Worm (Caenorhabditis elegans): ENCODE data around the gene msp-38.

msp-38 gene

DNA sequence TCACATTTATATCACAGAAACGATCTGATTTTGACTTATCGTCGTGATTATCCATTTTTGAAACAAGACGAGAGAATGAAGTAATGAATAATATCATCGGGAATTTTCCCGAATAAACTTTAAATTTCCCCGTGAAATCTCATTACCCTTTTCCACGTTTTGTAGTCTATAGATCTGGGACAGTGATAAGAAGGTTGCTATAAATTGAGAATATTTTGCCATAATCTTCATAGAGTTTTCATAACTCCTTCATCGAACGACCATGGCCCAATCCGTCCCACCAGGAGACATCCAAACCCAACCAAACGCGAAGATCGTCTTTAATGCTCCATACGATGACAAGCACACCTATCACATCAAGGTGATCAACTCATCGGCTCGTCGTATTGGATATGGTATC, 48.4 kb downstream of the msp-38 start, which contains the start of the genes C04G2.5 and msp-36:
TSS of gene C04G2.5 (minus strand) at position 101 of the 400 bp plus-strand sequence.
TSS of gene msp-36 (plus strand) at position 263 of the 400 bp plus-strand sequence.
- no peak for TF ChIP-seq odd-2 (tag; optimal IDR thresholded peaks at IDR 0.05)
- TF ChIP-seq ceh-19 (GFP tag; optimal IDR thresholded peaks at IDR 0.05) = no peak
